Worm (Caenorhabditis elegans): ENCODE measurements around the gene clec-174.

- no peak for TF ChIP-seq ztf-16 (tag; optimal IDR thresholded peaks at IDR 0.05)
- no peak for TF ChIP-seq nhr-232 (tag; optimal IDR thresholded peaks at IDR 0.05)
- no peak for TF ChIP-seq unc-86 (tag; optimal IDR thresholded peaks at IDR 0.05)
- TF ChIP-seq ceh-19 (GFP tag; optimal IDR thresholded peaks at IDR 0.05) = no peak
- TF ChIP-seq nfya-1 (tag; optimal IDR thresholded peaks at IDR 0.05) = no peak
- no peak for TF ChIP-seq tbx-7 (tag; optimal IDR thresholded peaks at IDR 0.05)
- TF ChIP-seq mec-3 (tag; optimal IDR thresholded peaks at IDR 0.05; ENCODE audit: borderline replicate concordance) = no peak
- no peak for TF ChIP-seq ceh-24 (tag; optimal IDR thresholded peaks at IDR 0.05)
- TF ChIP-seq hlh-13 (GFP tag; optimal IDR thresholded peaks at IDR 0.05) = no peak
- TF ChIP-seq ama-1 (optimal IDR thresholded peaks at IDR 0.05) = no peak
- no peak for TF ChIP-seq rnt-1 (tag; optimal IDR thresholded peaks at IDR 0.05)
- no peak for TF ChIP-seq pax-1 (tag; optimal IDR thresholded peaks at IDR 0.05)
Observed at ce11 chrIV:3917405-3917804, 24.1 kb downstream of the clec-174 start, which contains the start of gene F56D6.14.

Measured in whole organism, late embryonic.